Fruit fly (Drosophila melanogaster) whole organism, pupa: Measurements from ENCODE around the gene Nup93-1.

ENCODE experiments used
- CG10348 ChIP-seq: fragments of 200-800 bp; sonication (Bioruptor generic); IDR thresholded peaks from 2 replicates; pipeline ENCODE4 v1.3.6; 2022; ENCODE audit warnings: missing biosample characterization, missing genetic modification characterization
- CG12605 ChIP-seq: fragments of 200-800 bp; sonication (Bioruptor generic); IDR thresholded peaks from 2 replicates; pipeline ENCODE4 v1.3.6; 2022; ENCODE audit warnings: missing biosample characterization, missing genetic modification characterization
- CG13204 ChIP-seq: fragments of 200-800 bp; sonication (Bioruptor generic); optimal IDR thresholded peaks from 2 replicates; lab custom pipeline; 2018; ENCODE audit warnings: missing biosample characterization, mild to moderate bottlenecking, missing genetic modification characterization, moderate library complexity
- CG14655 ChIP-seq: fragments of 200-800 bp; sonication (Bioruptor generic); optimal IDR thresholded peaks from 3 replicates; lab custom pipeline; 2017; ENCODE audit warnings: mild to moderate bottlenecking, missing biosample characterization, missing genetic modification reagents, missing genetic modification characterization
- CG15710 ChIP-seq: fragments of 200-800 bp; sonication (Bioruptor generic); optimal IDR thresholded peaks from 2 replicates; lab custom pipeline; 2018; ENCODE audit warnings: missing biosample characterization, mild to moderate bottlenecking, missing genetic modification characterization, moderate library complexity
- CG17806 ChIP-seq: fragments of 200-800 bp; sonication (Bioruptor generic); optimal IDR thresholded peaks from 2 replicates; lab custom pipeline; 2018; ENCODE audit warnings: missing biosample characterization, mild to moderate bottlenecking, missing genetic modification characterization, moderate library complexity
- CG32121 ChIP-seq: fragments of 200-800 bp; sonication (Bioruptor generic); IDR thresholded peaks from 2 replicates; pipeline ENCODE4 v1.3.6; 2022; ENCODE audit warnings: missing biosample characterization, missing genetic modification characterization
- CG34367 ChIP-seq: fragments of 200-800 bp; sonication (Bioruptor generic); optimal IDR thresholded peaks from 2 replicates; lab custom pipeline; 2018; ENCODE audit warnings: missing biosample characterization, mild to moderate bottlenecking, missing genetic modification characterization
- CG4496 ChIP-seq: fragments of 200-800 bp; sonication (Bioruptor generic); IDR thresholded peaks from 3 replicates; pipeline ENCODE4 v1.3.6; 2022; ENCODE audit warnings: missing biosample characterization, missing genetic modification characterization
- CG8159 ChIP-seq: fragments of 200-800 bp; sonication (Bioruptor generic); optimal IDR thresholded peaks from 3 replicates; lab custom pipeline; 2018; ENCODE audit warnings: missing biosample characterization, mild to moderate bottlenecking, missing genetic modification characterization, moderate library complexity
- CG8301 ChIP-seq: fragments of 200-800 bp; sonication (Bioruptor generic); optimal IDR thresholded peaks from 2 replicates; lab custom pipeline; 2018; ENCODE audit warnings: missing biosample characterization, mild to moderate bottlenecking, missing genetic modification characterization
- CG9948 ChIP-seq: fragments of 200-800 bp; sonication (Bioruptor generic); optimal IDR thresholded peaks from 2 replicates; lab custom pipeline; 2018; ENCODE audit warnings: missing biosample characterization, mild to moderate bottlenecking, missing genetic modification characterization, moderate library complexity
- D1 ChIP-seq: fragments of 200-800 bp; sonication (Bioruptor generic); optimal IDR thresholded peaks from 2 replicates; lab custom pipeline; 2018; ENCODE audit warnings: missing biosample characterization, mild to moderate bottlenecking, missing genetic modification characterization, moderate library complexity
- EcR ChIP-seq: fragments of 200-800 bp; sonication (Bioruptor generic); optimal IDR thresholded peaks from 3 replicates; lab custom pipeline; 2019; ENCODE audit warnings: missing biosample characterization, missing genetic modification characterization, mild to moderate bottlenecking, moderate library complexity, missing genetic modification reagents
- Ets98B ChIP-seq: fragments of 200-800 bp; sonication (Bioruptor generic); IDR thresholded peaks from 2 replicates; pipeline ENCODE4 v1.3.6; 2022; ENCODE audit warnings: missing biosample characterization, missing genetic modification characterization
- Pif1A ChIP-seq: fragments of 200-800 bp; sonication (Bioruptor generic); optimal IDR thresholded peaks from 3 replicates; lab custom pipeline; 2016; ENCODE audit warnings: missing biosample characterization, missing genetic modification characterization
- Pif1B ChIP-seq: fragments of 200-800 bp; sonication (Bioruptor generic); optimal IDR thresholded peaks from 3 replicates; lab custom pipeline; 2016; ENCODE audit warnings: missing biosample characterization, missing genetic modification characterization
- Snoo ChIP-seq: fragments of 200-800 bp; sonication (Bioruptor generic); optimal IDR thresholded peaks from 3 replicates; lab custom pipeline; 2017; ENCODE audit warnings: missing biosample characterization, mild to moderate bottlenecking, missing genetic modification characterization, inconsistent platforms
- fd96Ca ChIP-seq: fragments of 200-800 bp; sonication (Bioruptor generic); IDR thresholded peaks from 3 replicates; pipeline ENCODE4 v1.3.6; 2022; ENCODE audit warnings: missing biosample characterization, missing genetic modification characterization
- gl ChIP-seq: fragments of 200-800 bp; sonication (Bioruptor generic); optimal IDR thresholded peaks from 2 replicates; lab custom pipeline; 2018; ENCODE audit warnings: missing biosample characterization, mild to moderate bottlenecking, missing genetic modification characterization
- rn ChIP-seq: fragments of 200-800 bp; sonication (Bioruptor generic); IDR thresholded peaks from 2 replicates; pipeline ENCODE4 v1.3.6; 2022; ENCODE audit warnings: missing biosample characterization, missing genetic modification characterization

Gene Nup93-1

DNA sequence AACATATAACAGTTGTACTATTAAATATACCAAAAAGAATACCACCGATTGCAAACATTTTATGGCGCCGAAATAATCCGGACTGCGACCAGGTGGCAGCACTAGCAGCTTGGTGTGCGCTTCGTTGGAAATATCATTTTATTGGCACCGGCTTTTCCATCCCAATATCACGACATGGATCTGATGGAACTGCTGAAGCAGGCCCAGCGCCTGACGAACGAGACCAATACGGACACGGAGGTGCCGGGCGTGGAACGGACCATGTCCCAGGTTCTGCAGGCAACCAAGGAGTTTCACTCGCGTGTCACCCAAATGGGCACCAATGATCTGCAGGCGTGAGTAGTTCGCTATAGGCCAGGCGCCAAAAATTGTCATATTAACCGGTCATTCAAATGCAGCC, at the start of gene Nup93-1:
Gene Nup93-1 (plus strand): TSS at position 74 of the 400 bp plus-strand sequence.
- TF ChIP-seq Ets98B = no peak
- TF ChIP-seq CG15710 = no peak
- no peak for TF ChIP-seq Pif1B (GFP tag; lab: Kevin White, UChicago)
- no peak for TF ChIP-seq rn (GFP tag; lab: Robert Waterston, UW)
- TF ChIP-seq CG17806 = no peak
- no peak for TF ChIP-seq CG10348 (GFP tag; lab: Robert Waterston, UW)
- TF ChIP-seq Pif1A (GFP tag; lab: Kevin White, UChicago) = no peak
- no peak for TF ChIP-seq gl
- TF ChIP-seq CG12605 (GFP tag; lab: Robert Waterston, UW) = no peak
- TF ChIP-seq CG8159 (tag; lab: Kevin White, UChicago) = no peak
- TF ChIP-seq EcR (GFP tag; lab: Kevin White, UChicago) = no peak
- no peak for TF ChIP-seq CG9948

DNA sequence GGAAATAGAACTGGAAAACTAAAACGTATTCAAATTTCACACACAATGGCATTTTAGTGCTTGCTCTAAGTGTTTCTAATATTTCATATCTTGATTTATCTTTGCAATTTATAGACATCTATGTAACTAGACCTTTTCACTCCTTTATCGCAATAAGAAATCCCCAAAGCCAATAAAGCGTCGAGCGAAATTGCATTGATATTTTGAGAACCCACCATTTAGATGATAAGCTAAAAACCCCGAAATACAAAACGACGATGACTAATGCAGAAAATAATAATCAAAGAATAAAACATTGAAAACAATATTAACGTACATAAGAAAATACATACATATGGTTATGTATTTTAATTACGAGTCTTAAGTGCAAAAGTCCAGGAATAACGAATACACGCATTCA, 44.1 kb upstream of the Nup93-1 start:
- TF ChIP-seq CG10348 (GFP tag; lab: Robert Waterston, UW) (no peak), gl (no peak), CG14655 (GFP tag; lab: Kevin White, UChicago) (no peak), CG8159 (tag; lab: Kevin White, UChicago) (no peak), CG13204 (GFP tag; lab: Kevin White, UChicago) (no peak), Ets98B (no peak), CG32121 (GFP tag; lab: Robert Waterston, UW) (no peak), D1 (tag; lab: Kevin White, UChicago) (no peak)

DNA sequence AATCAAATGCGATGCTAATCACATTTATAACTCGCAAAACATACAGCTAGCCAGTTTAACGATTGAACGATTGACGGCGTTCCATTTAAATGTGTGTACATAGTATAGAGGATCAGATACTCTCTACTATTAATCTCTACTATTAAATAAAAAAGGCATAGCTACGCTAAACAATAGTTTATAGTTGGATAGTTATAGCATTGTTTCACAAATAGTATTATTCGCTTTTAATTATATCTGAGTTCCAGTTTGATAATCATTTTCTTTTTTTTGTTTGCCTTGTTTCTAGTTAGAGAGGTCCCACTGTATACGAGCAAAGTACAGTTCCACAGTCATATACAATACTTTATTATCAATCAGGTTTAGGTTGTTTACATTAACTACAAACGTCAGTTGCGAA, 42.9 kb upstream of the Nup93-1 start:
- TF ChIP-seq CG12605 (GFP tag; lab: Robert Waterston, UW) (0 out of 2 replicates have a peak, but pooled peaks have one; percentile 41), CG4496 (GFP tag; lab: Robert Waterston, UW) (peak; percentile 55; the same call in 1 of the 3 replicates), CG10348 (GFP tag; lab: Robert Waterston, UW) (no peak), CG14655 (GFP tag; lab: Kevin White, UChicago) (no peak), CG32121 (GFP tag; lab: Robert Waterston, UW) (peak; percentile 65), Pif1B (GFP tag; lab: Kevin White, UChicago) (no peak), Pif1A (GFP tag; lab: Kevin White, UChicago) (no peak), fd96Ca (no peak), CG17806 (no peak), gl (peak; percentile 4), Ets98B (peak; percentile 33; the same call in 1 of the 2 replicates)

DNA sequence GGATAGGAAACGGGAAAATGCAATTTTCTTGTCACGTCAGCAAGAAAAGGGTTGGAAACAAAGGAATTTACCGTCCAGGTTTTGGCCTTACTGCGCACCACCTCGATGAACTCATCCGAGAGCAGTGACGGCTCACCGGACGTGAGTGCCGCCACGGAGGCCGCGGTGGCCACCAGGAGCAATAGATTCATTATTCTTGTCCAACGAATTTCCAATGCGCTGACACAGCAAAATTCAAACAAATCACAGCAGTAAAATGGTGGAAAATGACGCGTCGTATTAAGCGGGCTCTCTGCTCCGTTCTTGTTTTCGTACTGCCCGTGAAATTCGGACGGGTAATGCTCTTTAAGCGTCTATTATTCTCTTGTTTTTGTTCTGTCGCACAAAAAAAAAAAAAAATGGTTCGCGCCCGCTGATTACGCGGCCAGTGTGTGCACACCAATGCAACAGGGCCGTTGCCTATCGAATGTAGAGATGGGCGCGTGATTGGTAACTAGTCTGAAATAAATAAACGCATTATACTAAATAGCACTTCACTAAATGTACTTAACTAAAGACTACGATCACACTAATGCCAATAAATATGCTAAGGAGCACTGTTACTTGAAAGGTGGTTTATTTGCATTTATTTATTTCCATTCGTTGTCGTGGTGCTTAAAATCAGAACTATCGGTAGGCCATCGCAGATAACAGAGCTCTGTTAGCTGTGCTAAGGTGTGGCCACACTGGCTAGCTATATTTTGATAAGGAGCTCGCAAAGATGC, 40.7 kb upstream of the Nup93-1 start, which contains the start of the genes CtsB and amrt:
Gene CtsB (minus strand): TSS at position 432 of the 764 bp plus-strand sequence.
Gene amrt (plus strand): TSS at position 721 of the 764 bp plus-strand sequence.
- TF ChIP-seq rn (GFP tag; lab: Robert Waterston, UW) (peak; percentile 55; the same call in 1 of the 2 replicates), CG9948 (peak; percentile 27), Pif1B (GFP tag; lab: Kevin White, UChicago) (peak; percentile 25), CG10348 (GFP tag; lab: Robert Waterston, UW) (no peak), Ets98B (peak; percentile 44; the same call in 1 of the 2 replicates), D1 (tag; lab: Kevin White, UChicago) (no peak), CG8159 (tag; lab: Kevin White, UChicago) (peak; percentile 63), fd96Ca (no peak; the same call in 2 of the 3 replicates), CG14655 (GFP tag; lab: Kevin White, UChicago) (peak; percentile 71), Pif1A (GFP tag; lab: Kevin White, UChicago) (peak; percentile 57), CG32121 (GFP tag; lab: Robert Waterston, UW) (peak; percentile 31; the same call in 1 of the 2 replicates), CG4496 (GFP tag; lab: Robert Waterston, UW) (peak; percentile 86), CG8301 (tag; lab: Kevin White, UChicago) (peak; percentile 43), EcR (GFP tag; lab: Kevin White, UChicago) (peak; percentile 15), CG34367 (tag; lab: Kevin White, UChicago) (peak; percentile 49), Snoo (tag; lab: Kevin White, UChicago) (peak; percentile 64), CG12605 (GFP tag; lab: Robert Waterston, UW) (peak; percentile 80), CG13204 (GFP tag; lab: Kevin White, UChicago) (no peak), CG15710 (peak; percentile 66), CG17806 (peak; percentile 35), gl (peak; percentile 64)

DNA sequence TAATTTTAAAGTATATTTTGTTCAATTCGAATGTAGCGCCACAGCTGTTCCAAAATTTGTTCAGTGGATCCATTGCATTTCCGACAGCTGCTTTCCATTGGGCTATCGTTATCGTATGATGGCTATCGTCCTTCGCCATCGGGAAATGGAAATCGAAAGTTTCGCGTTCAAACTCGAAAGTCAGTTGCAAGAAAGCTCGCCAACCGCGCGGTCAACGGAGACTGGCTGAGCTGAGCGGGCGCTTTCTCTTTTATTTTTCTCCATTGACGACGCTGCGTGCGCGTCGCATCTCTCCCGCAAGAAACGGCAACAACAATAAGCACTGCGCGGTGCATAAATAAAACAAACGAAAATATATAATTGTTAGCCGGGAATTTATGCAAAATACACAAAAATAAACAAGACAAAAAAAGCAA, 39.1 kb upstream of the Nup93-1 start, which contains the start of gene inaE:
Gene inaE (plus strand): TSS at position 181 of the 416 bp plus-strand sequence.
- no peak for TF ChIP-seq rn (GFP tag; lab: Robert Waterston, UW)
- no peak for TF ChIP-seq Pif1B (GFP tag; lab: Kevin White, UChicago)
- TF ChIP-seq CG8301 (tag; lab: Kevin White, UChicago) = no peak
- TF ChIP-seq CG9948 = no peak
- no peak for TF ChIP-seq CG13204 (GFP tag; lab: Kevin White, UChicago)
- TF ChIP-seq Snoo (tag; lab: Kevin White, UChicago) = peak; percentile 24
- TF ChIP-seq CG12605 (GFP tag; lab: Robert Waterston, UW) = no peak
- no peak for TF ChIP-seq CG15710
- no peak for TF ChIP-seq EcR (GFP tag; lab: Kevin White, UChicago)
- no peak for TF ChIP-seq CG8159 (tag; lab: Kevin White, UChicago)
- TF ChIP-seq CG10348 (GFP tag; lab: Robert Waterston, UW) = no peak
- no peak for TF ChIP-seq D1 (tag; lab: Kevin White, UChicago)
- TF ChIP-seq Ets98B = peak; percentile 46; the same call in 1 of the 2 replicates
- TF ChIP-seq CG17806 = no peak
- TF ChIP-seq CG4496 (GFP tag; lab: Robert Waterston, UW) = 0 out of 3 replicates have a peak, but pooled peaks have one; percentile 40
- no peak for TF ChIP-seq CG32121 (GFP tag; lab: Robert Waterston, UW)
- TF ChIP-seq CG34367 (tag; lab: Kevin White, UChicago) = no peak
- no peak for TF ChIP-seq gl
- TF ChIP-seq fd96Ca = peak; percentile 44; the same call in 1 of the 3 replicates
- TF ChIP-seq Pif1A (GFP tag; lab: Kevin White, UChicago) = peak; percentile 21
- TF ChIP-seq CG14655 (GFP tag; lab: Kevin White, UChicago) = no peak
